Fruit fly (Drosophila melanogaster) whole organism, pupa: ENCODE measurements around the gene GCS1.

ENCODE experiments used
- CG10348 ChIP-seq: fragments of 200-800 bp; sonication (Bioruptor generic); IDR thresholded peaks from 2 replicates; pipeline ENCODE4 v1.3.6; 2022; ENCODE audit warnings: missing biosample characterization, missing genetic modification characterization
- CG12605 ChIP-seq: fragments of 200-800 bp; sonication (Bioruptor generic); IDR thresholded peaks from 2 replicates; pipeline ENCODE4 v1.3.6; 2022; ENCODE audit warnings: missing biosample characterization, missing genetic modification characterization
- CG14655 ChIP-seq: fragments of 200-800 bp; sonication (Bioruptor generic); optimal IDR thresholded peaks from 3 replicates; lab custom pipeline; 2017; ENCODE audit warnings: mild to moderate bottlenecking, missing biosample characterization, missing genetic modification reagents, missing genetic modification characterization
- CG15710 ChIP-seq: fragments of 200-800 bp; sonication (Bioruptor generic); optimal IDR thresholded peaks from 2 replicates; lab custom pipeline; 2018; ENCODE audit warnings: missing biosample characterization, mild to moderate bottlenecking, missing genetic modification characterization, moderate library complexity
- CG32121 ChIP-seq: fragments of 200-800 bp; sonication (Bioruptor generic); IDR thresholded peaks from 2 replicates; pipeline ENCODE4 v1.3.6; 2022; ENCODE audit warnings: missing biosample characterization, missing genetic modification characterization
- D1 ChIP-seq: fragments of 200-800 bp; sonication (Bioruptor generic); optimal IDR thresholded peaks from 2 replicates; lab custom pipeline; 2018; ENCODE audit warnings: missing biosample characterization, mild to moderate bottlenecking, missing genetic modification characterization, moderate library complexity
- EcR ChIP-seq: fragments of 200-800 bp; sonication (Bioruptor generic); optimal IDR thresholded peaks from 3 replicates; lab custom pipeline; 2019; ENCODE audit warnings: missing biosample characterization, missing genetic modification characterization, mild to moderate bottlenecking, moderate library complexity, missing genetic modification reagents
- Ets98B ChIP-seq: fragments of 200-800 bp; sonication (Bioruptor generic); IDR thresholded peaks from 2 replicates; pipeline ENCODE4 v1.3.6; 2022; ENCODE audit warnings: missing biosample characterization, missing genetic modification characterization
- Snoo ChIP-seq: fragments of 200-800 bp; sonication (Bioruptor generic); optimal IDR thresholded peaks from 3 replicates; lab custom pipeline; 2017; ENCODE audit warnings: missing biosample characterization, mild to moderate bottlenecking, missing genetic modification characterization, inconsistent platforms
- fd96Ca ChIP-seq: fragments of 200-800 bp; sonication (Bioruptor generic); IDR thresholded peaks from 3 replicates; pipeline ENCODE4 v1.3.6; 2022; ENCODE audit warnings: missing biosample characterization, missing genetic modification characterization
- rn ChIP-seq: fragments of 200-800 bp; sonication (Bioruptor generic); IDR thresholded peaks from 2 replicates; pipeline ENCODE4 v1.3.6; 2022; ENCODE audit warnings: missing biosample characterization, missing genetic modification characterization

DNA sequence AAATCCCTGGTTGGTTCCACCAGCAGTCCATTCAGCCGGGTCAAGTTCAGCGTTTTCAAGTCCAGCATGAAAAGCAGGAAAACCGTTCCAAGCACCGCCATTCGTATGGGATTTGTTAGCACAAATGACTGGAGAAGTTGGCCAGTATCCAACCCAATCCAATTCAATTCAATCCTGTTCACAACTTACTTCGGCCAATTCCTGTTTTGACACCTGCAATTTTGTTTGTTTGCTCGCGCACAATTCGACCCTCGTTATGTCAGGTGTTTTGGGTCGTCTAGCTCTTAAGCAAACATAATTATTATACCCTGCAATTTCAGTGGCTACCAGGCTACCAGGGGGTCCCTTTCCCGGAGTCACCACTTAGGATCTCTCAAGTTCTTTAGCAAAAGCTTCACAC lies 36.7 kb downstream of the GCS1 start, which contains the start of gene Ir10a:
- no peak for TF ChIP-seq Ets98B (GFP tag; lab: Robert Waterston, UW)
- no peak for TF ChIP-seq CG10348 (GFP tag; lab: Robert Waterston, UW)
- no peak for TF ChIP-seq CG14655 (GFP tag; lab: Kevin White, UChicago)
- TF ChIP-seq CG12605 (GFP tag; lab: Robert Waterston, UW) = no peak
- TF ChIP-seq Snoo (tag; lab: Kevin White, UChicago) = no peak
- TF ChIP-seq EcR (GFP tag; lab: Kevin White, UChicago) = no peak
- TF ChIP-seq CG15710 (tag; lab: Kevin White, UChicago) = no peak
- TF ChIP-seq rn (GFP tag; lab: Robert Waterston, UW) = no peak
- TF ChIP-seq CG32121 (GFP tag; lab: Robert Waterston, UW) = no peak
- TF ChIP-seq fd96Ca (GFP tag; lab: Robert Waterston, UW) = no peak
- TF ChIP-seq D1 = no peak
